Worm (Caenorhabditis elegans): ENCODE measurements around the gene Y38A10A.2.

The Y38A10A.2 gene

DNA sequence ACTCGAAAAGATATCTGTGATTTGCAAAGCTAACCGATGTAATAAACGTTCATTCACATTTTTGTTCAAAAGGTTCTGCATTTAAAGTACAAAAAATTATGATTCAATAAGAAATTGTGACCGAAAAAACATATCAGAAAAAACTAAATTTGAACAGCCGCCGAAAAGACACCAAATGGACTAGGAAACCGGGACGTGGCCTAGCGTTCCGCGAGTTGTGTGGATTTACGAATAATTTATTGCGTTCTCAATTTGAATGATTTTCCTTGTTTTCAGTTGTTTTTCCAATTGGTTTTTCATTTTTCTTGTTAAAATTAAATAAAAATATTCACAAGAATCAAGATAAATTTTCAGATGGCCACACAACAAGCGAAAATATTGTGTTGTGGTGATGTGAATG, 44.2 kb upstream of the Y38A10A.2 start, which contains the start of gene cwf-19L1 (continued):
- TF ChIP-seq dmd-4 (tag; optimal IDR thresholded peaks at IDR 0.05; ENCODE audit: borderline replicate concordance) (no peak), ceh-45 (GFP tag; IDR thresholded peaks at IDR 0.05) (no peak), gmeb-2 (tag; optimal IDR thresholded peaks at IDR 0.05) (no peak), nhr-232 (tag; optimal IDR thresholded peaks at IDR 0.05) (no peak), sdc-2 (tag; optimal IDR thresholded peaks at IDR 0.05) (no peak), ceh-9 (tag; optimal IDR thresholded peaks at IDR 0.05) (no peak), pat-9 (tag; optimal IDR thresholded peaks at IDR 0.05) (no peak), hlh-8 (tag; optimal IDR thresholded peaks at IDR 0.05) (peak; percentile 61), Y22D7AL.16 (tag; optimal IDR thresholded peaks at IDR 0.05) (no peak), C38D4.7 (GFP tag; optimal IDR thresholded peaks at IDR 0.05) (no peak), pros-1 (tag; optimal IDR thresholded peaks at IDR 0.05) (no peak), fkh-10 (GFP tag; optimal IDR thresholded peaks at IDR 0.05) (no peak), ets-4 (tag; optimal IDR thresholded peaks at IDR 0.05) (peak; percentile 81), elt-2 (tag; optimal IDR thresholded peaks at IDR 0.05) (peak; percentile 2), lin-11 (tag; optimal IDR thresholded peaks at IDR 0.05) (no peak), syd-9 (tag; optimal IDR thresholded peaks at IDR 0.05) (no peak), T23F11.4 (GFP tag; optimal IDR thresholded peaks at IDR 0.05) (no peak), C08G9.2 (tag; optimal IDR thresholded peaks at IDR 0.05) (peak; percentile 88), ceh-48 (tag; optimal IDR thresholded peaks at IDR 0.05) (no peak), ceh-34 (tag; optimal IDR thresholded peaks at IDR 0.05) (no peak), sox-4 (tag; optimal IDR thresholded peaks at IDR 0.05) (no peak), ceh-24 (tag; optimal IDR thresholded peaks at IDR 0.05) (no peak), unc-42 (tag; optimal IDR thresholded peaks at IDR 0.05) (peak; percentile 31), ceh-18 (tag; optimal IDR thresholded peaks at IDR 0.05) (peak; percentile 40), hlh-30 (tag; optimal IDR thresholded peaks at IDR 0.05; ENCODE audit: insufficient read depth) (no peak), hlh-6 (tag; optimal IDR thresholded peaks at IDR 0.05) (no peak), ttx-3 (tag; optimal IDR thresholded peaks at IDR 0.05) (no peak), K02D7.2 (tag; optimal IDR thresholded peaks at IDR 0.05) (no peak), ceh-22 (tag; optimal IDR thresholded peaks at IDR 0.05) (no peak), ceh-30 (tag; optimal IDR thresholded peaks at IDR 0.05) (no peak), madf-2 (tag; optimal IDR thresholded peaks at IDR 0.05) (no peak), hlh-13 (GFP tag; optimal IDR thresholded peaks at IDR 0.05) (no peak), ref-2 (tag; optimal IDR thresholded peaks at IDR 0.05) (peak; percentile 29), pag-3 (tag; optimal IDR thresholded peaks at IDR 0.05; ENCODE audit: borderline replicate concordance) (no peak), ceh-14 (tag; optimal IDR thresholded peaks at IDR 0.05) (no peak), tbx-7 (tag; optimal IDR thresholded peaks at IDR 0.05) (peak; percentile 80)

DNA sequence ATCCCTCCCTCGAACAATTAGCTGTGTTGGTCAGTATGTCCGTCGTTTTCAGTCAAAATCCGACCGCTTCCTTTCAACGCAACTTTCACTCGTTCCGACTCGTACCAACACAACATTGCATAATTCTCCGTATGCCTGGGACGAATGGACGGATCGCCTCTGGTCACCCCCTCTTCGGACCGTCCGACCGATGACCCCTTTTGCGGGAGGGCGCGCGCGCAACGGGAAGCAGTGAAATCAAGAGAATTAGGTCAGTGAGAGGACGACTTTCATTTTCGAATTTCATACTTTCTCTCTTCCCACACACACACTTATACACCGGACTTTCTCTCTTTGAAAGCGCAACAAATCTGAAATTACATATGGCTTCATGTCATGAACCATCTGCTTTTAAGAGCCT, 42.1 kb upstream of the Y38A10A.2 start, which contains the start of gene atf-8:
Gene atf-8, plus strand, starts transcription at position 234 of the 400 bp plus-strand sequence.
- TF ChIP-seq nfya-1 (tag; optimal IDR thresholded peaks at IDR 0.05) = peak; percentile 32
- peak; percentile 3 for TF ChIP-seq tbx-2 (tag; optimal IDR thresholded peaks at IDR 0.05)
- TF ChIP-seq ceh-31 (tag; optimal IDR thresholded peaks at IDR 0.05) = peak; percentile 14
- no peak for TF ChIP-seq K02D7.2 (tag; optimal IDR thresholded peaks at IDR 0.05)
- peak; percentile 74 for TF ChIP-seq ref-2 (tag; optimal IDR thresholded peaks at IDR 0.05)
- peak; percentile 42 for TF ChIP-seq T23F11.4 (GFP tag; optimal IDR thresholded peaks at IDR 0.05)

DNA sequence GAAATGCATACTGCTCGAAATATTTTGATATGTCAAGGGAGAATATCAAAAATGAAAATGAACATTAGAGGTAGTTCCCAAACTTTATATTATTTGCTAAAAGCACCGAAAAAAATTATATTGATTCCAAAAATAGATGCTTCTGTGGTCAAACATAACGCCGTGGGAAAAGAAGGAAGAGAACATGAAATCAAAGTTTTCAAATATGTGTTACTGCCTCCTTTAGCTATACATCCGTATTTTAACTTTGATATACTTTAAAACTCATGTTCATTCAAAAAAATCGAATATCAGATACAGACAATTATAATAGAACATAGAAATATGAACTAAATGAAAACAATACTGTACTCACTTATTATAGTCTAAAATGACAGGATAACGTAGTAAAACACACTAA, 40.2 kb upstream of the Y38A10A.2 start, which contains the start of gene Y38A10A.11:
Gene Y38A10A.11, minus strand, starts transcription at position 101 of the 400 bp plus-strand sequence.
- no peak for TF ChIP-seq ttx-3 (tag; optimal IDR thresholded peaks at IDR 0.05)
- TF ChIP-seq F13H6.1 (tag; optimal IDR thresholded peaks at IDR 0.05) = no peak
- no peak for TF ChIP-seq hlh-8 (tag; optimal IDR thresholded peaks at IDR 0.05)
- TF ChIP-seq fkh-10 (GFP tag; optimal IDR thresholded peaks at IDR 0.05) = no peak
- no peak for TF ChIP-seq hlh-15 (tag; optimal IDR thresholded peaks at IDR 0.05)
- no peak for TF ChIP-seq dmd-4 (tag; optimal IDR thresholded peaks at IDR 0.05; ENCODE audit: borderline replicate concordance)
- no peak for TF ChIP-seq eyg-1 (tag; optimal IDR thresholded peaks at IDR 0.05)
- TF ChIP-seq fax-1 (tag; optimal IDR thresholded peaks at IDR 0.05) = no peak
- no peak for TF ChIP-seq ceh-19 (GFP tag; optimal IDR thresholded peaks at IDR 0.05)
- TF ChIP-seq nhr-11 (tag; optimal IDR thresholded peaks at IDR 0.05) = no peak
- TF ChIP-seq ceh-18 (tag; optimal IDR thresholded peaks at IDR 0.05) = no peak
- no peak for TF ChIP-seq sox-2 (GFP tag; IDR thresholded peaks at IDR 0.05)
- TF ChIP-seq ceh-48 (tag; optimal IDR thresholded peaks at IDR 0.05) = no peak

All from whole organism, late embryonic.